Fruit fly (Drosophila melanogaster): ENCODE results near the gene Usp14.

The Usp14 gene

DNA sequence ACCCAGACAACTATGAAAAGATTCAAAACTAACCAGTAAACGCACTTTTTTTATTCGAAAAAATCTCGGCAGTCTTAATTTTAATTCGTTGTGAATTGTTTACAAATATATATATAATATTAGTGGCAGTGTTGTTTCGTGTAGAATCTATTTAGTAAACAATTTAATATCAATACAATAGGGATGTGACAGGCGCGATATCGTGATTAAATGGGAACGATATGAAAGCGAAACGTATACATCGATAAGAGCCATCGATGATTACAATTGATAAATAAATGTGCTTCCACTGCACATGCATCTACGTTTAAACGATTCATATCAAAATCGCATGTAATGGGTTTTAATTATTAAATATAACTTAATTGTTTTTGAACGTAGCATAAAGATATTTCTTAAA is 36.8 kb downstream of the Usp14 start:
- TF ChIP-seq fkh (GFP tag; optimal IDR thresholded peaks at IDR 0.05) (peak; percentile 84), CG10669 (GFP tag; optimal IDR thresholded peaks at IDR 0.05) (no peak), CG6792 (GFP tag; optimal IDR thresholded peaks at IDR 0.05) (no peak), CG6163 (GFP tag; IDR thresholded peaks at IDR 0.05) (no peak)

- TF ChIP-seq CG3919 (GFP tag; optimal IDR thresholded peaks at IDR 0.05) (no peak), CG3032 (tag; optimal IDR thresholded peaks at IDR 0.05) (no peak), ss (GFP tag; optimal IDR thresholded peaks at IDR 0.05) (no peak), Sox102F (GFP tag; optimal IDR thresholded peaks at IDR 0.05) (no peak), Lpt (GFP tag; optimal IDR thresholded peaks at IDR 0.05) (no peak), OdsH (GFP tag; optimal IDR thresholded peaks at IDR 0.05) (peak; percentile 63), CG34406 (GFP tag; optimal IDR thresholded peaks at IDR 0.05) (peak; percentile 29), cyc (GFP tag; optimal IDR thresholded peaks at IDR 0.05) (peak; percentile 56), spab (GFP tag; optimal IDR thresholded peaks at IDR 0.05) (no peak), CG31627 (GFP tag; optimal IDR thresholded peaks at IDR 0.05) (peak; percentile 72), CG6163 (GFP tag; IDR thresholded peaks at IDR 0.05) (no peak; the same call in 1 of the 3 replicates), CG32006 (GFP tag; optimal IDR thresholded peaks at IDR 0.05) (no peak), fd85E (GFP tag; optimal IDR thresholded peaks at IDR 0.05) (no peak), lz (GFP tag; optimal IDR thresholded peaks at IDR 0.05) (peak; percentile 59), Ets21C (GFP tag; optimal IDR thresholded peaks at IDR 0.05) (peak; percentile 21), Gug (GFP tag; IDR thresholded peaks at IDR 0.05) (no peak), achi (GFP tag; optimal IDR thresholded peaks at IDR 0.05) (peak; percentile 58), CG6792 (GFP tag; optimal IDR thresholded peaks at IDR 0.05) (peak; percentile 27), CG8319 (GFP tag; optimal IDR thresholded peaks at IDR 0.05) (no peak), CG1621 (tag; optimal IDR thresholded peaks at IDR 0.05) (no peak), fkh (GFP tag; optimal IDR thresholded peaks at IDR 0.05) (no peak), Blimp-1 (GFP tag; optimal IDR thresholded peaks at IDR 0.05) (no peak), dac (GFP tag; optimal IDR thresholded peaks at IDR 0.05) (peak; percentile 37), CG6276 (GFP tag; optimal IDR thresholded peaks at IDR 0.05) (no peak), topi (GFP tag; optimal IDR thresholded peaks at IDR 0.05) (peak; percentile 43), acj6 (GFP tag; optimal IDR thresholded peaks at IDR 0.05) (peak; percentile 31), Eip78C (GFP tag) (peak; percentile 84), dsx (GFP tag; optimal IDR thresholded peaks at IDR 0.05; ENCODE audit: poor library complexity, severe bottlenecking) (no peak), CG7368 (GFP tag; optimal IDR thresholded peaks at IDR 0.05) (no peak), CG15336 (GFP tag; IDR thresholded peaks at IDR 0.05) (no peak), Ets96B (tag; optimal IDR thresholded peaks at IDR 0.05) (no peak), Hr39 (GFP tag; optimal IDR thresholded peaks at IDR 0.05) (no peak), Eip93F (GFP tag; optimal IDR thresholded peaks at IDR 0.05) (no peak), salr (GFP tag; optimal IDR thresholded peaks at IDR 0.05) (no peak), CG10669 (GFP tag; optimal IDR thresholded peaks at IDR 0.05) (peak; percentile 8), CG11294 (GFP tag; IDR thresholded peaks at IDR 0.05) (no peak), fd59A (GFP tag; optimal IDR thresholded peaks at IDR 0.05) (peak; percentile 6), CG6808 (GFP tag; optimal IDR thresholded peaks at IDR 0.05) (no peak), eg (GFP tag; IDR thresholded peaks at IDR 0.05) (no peak; the same call in 2 of the 3 replicates), Sox15 (GFP tag; optimal IDR thresholded peaks at IDR 0.05) (no peak), CG16779 (tag; optimal IDR thresholded peaks at IDR 0.05) (no peak), CG8119 (GFP tag; IDR thresholded peaks at IDR 0.05) (no peak; the same call in 1 of the 3 replicates), Sox14 (GFP tag; optimal IDR thresholded peaks at IDR 0.05) (peak; percentile 85), Smox (GFP tag; optimal IDR thresholded peaks at IDR 0.05) (no peak), net (GFP tag; optimal IDR thresholded peaks at IDR 0.05) (no peak), CG8632 (GFP tag; optimal IDR thresholded peaks at IDR 0.05) (peak; percentile 22), pdm3 (GFP tag; optimal IDR thresholded peaks at IDR 0.05) (no peak), Hr4 (GFP tag; optimal IDR thresholded peaks at IDR 0.05) (peak; percentile 42), CG9139 (GFP tag; optimal IDR thresholded peaks at IDR 0.05) (no peak), Hr38 (GFP tag; optimal IDR thresholded peaks at IDR 0.05) (peak; percentile 10)
Measured at dm6 chr2L:10276846-10277245, 37.4 kb downstream of the Usp14 start.

Measured in whole organism, prepupa.